Fruit fly (Drosophila melanogaster): Measurements from ENCODE around the gene CG32756.

CG32756 gene

DNA sequence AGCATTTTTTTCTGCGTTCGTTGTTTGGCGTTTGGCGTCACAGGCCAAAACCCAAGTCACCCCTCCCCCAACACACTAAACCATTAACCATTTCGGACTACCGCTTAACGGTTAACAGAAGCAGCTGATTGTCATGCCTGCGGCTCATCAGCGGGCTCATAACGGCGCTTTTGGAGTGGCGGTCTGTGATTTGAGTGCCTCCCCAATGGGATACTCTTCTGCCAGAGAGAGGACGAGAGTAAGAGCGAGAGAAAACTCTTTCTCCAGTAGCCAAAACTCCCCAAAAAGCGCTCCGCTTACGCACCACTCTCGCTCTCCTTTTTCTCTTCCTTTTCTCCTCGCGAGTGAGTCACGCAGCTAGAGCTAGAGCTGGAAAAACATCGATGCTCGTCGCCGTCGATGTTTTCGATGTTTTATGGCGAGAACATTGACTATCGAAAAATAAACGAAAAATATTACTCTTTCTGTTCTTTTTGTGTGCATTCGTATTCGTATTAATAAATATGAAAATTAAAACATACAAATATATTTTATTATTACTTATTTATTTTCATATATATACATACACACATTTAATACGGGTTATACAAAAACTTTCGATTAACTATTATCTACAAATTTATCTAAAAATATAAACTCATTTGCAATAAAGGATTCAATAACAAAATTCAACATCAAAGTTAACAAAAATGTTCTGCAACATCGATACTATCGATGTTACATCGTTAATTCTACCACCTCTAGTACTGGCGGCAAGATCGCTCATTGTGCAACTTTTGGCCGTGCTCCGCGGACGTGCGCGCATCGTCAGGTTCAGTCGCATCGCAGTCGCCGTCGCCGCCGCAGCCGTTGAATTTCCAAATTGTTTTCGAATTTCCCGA, 20.3 kb downstream of the CG32756 start, which contains the start of gene Grip (continued):
- TF ChIP-seq oc (tag; optimal IDR thresholded peaks at IDR 0.05) (no peak), CG14014 (GFP tag; IDR thresholded peaks at IDR 0.05) (no peak), pum (GFP tag; optimal IDR thresholded peaks at IDR 0.05) (no peak), bowl (GFP tag; IDR thresholded peaks at IDR 0.05) (no peak), dmrt11E (tag; optimal IDR thresholded peaks at IDR 0.05) (peak; percentile 52), Bteb2 (GFP tag; optimal IDR thresholded peaks at IDR 0.05) (no peak), Atf3 (GFP tag; optimal IDR thresholded peaks at IDR 0.05) (no peak), CG8089 (GFP tag; optimal IDR thresholded peaks at IDR 0.05) (no peak), Ets97D (GFP tag; optimal IDR thresholded peaks at IDR 0.05) (no peak), CG5953 (GFP tag; IDR thresholded peaks at IDR 0.05) (no peak), CG17361 (GFP tag; IDR thresholded peaks at IDR 0.05) (peak; percentile 73), her (GFP tag; optimal IDR thresholded peaks at IDR 0.05) (peak; percentile 93), CG13424 (tag; optimal IDR thresholded peaks at IDR 0.05) (peak; percentile 54), shn (GFP tag; optimal IDR thresholded peaks at IDR 0.05) (no peak), CG4854 (GFP tag; optimal IDR thresholded peaks at IDR 0.05) (no peak), kah (GFP tag; optimal IDR thresholded peaks at IDR 0.05) (no peak), pnt (GFP tag; optimal IDR thresholded peaks at IDR 0.05) (no peak), fd64A (GFP tag; optimal IDR thresholded peaks at IDR 0.05) (no peak), D (optimal IDR thresholded peaks at IDR 0.05) (no peak), D (GFP tag; optimal IDR thresholded peaks at IDR 0.05) (peak; percentile 3), Drgx (GFP tag; IDR thresholded peaks at IDR 0.05) (0 out of 2 replicates have a peak, but pooled peaks have one; percentile 6), Rfx (GFP tag; IDR thresholded peaks at IDR 0.05) (peak; percentile 36; the same call in 1 of the 2 replicates), HHEX (GFP tag; optimal IDR thresholded peaks at IDR 0.05) (peak; percentile 17), Hand (GFP tag; optimal IDR thresholded peaks at IDR 0.05) (no peak), wor (GFP tag; IDR thresholded peaks at IDR 0.05) (no peak), CG7556 (GFP tag; optimal IDR thresholded peaks at IDR 0.05) (peak; percentile 51), CG6854 (GFP tag; optimal IDR thresholded peaks at IDR 0.05) (no peak), cato (GFP tag; optimal IDR thresholded peaks at IDR 0.05; ENCODE audit: borderline replicate concordance) (no peak), sisA (GFP tag; IDR thresholded peaks at IDR 0.05) (no peak), CG11093 (GFP tag; IDR thresholded peaks at IDR 0.05) (no peak), zen (tag; optimal IDR thresholded peaks at IDR 0.05) (peak; percentile 1), CG6689 (GFP tag; IDR thresholded peaks at IDR 0.05) (no peak), CG13296 (GFP tag; optimal IDR thresholded peaks at IDR 0.05) (no peak), ind (GFP tag; optimal IDR thresholded peaks at IDR 0.05) (peak; percentile 18), slbo (GFP tag; IDR thresholded peaks at IDR 0.05) (peak; percentile 62), CG1024 (GFP tag; IDR thresholded peaks at IDR 0.05) (no peak), onecut (GFP tag; IDR thresholded peaks at IDR 0.05) (no peak), CG4707 (GFP tag; optimal IDR thresholded peaks at IDR 0.05) (no peak), CG10654 (GFP tag; optimal IDR thresholded peaks at IDR 0.05) (peak; percentile 29), CG33213 (GFP tag; optimal IDR thresholded peaks at IDR 0.05) (no peak), gcm (GFP tag; optimal IDR thresholded peaks at IDR 0.05) (peak; percentile 7), trem (tag; optimal IDR thresholded peaks at IDR 0.05) (peak; percentile 27), CG17802 (tag; optimal IDR thresholded peaks at IDR 0.05) (no peak), Pdp1 (GFP tag; optimal IDR thresholded peaks at IDR 0.05) (peak in 1 of 2 experiments; percentile 84), sens (GFP tag) (peak; percentile 43), lola (GFP tag; optimal IDR thresholded peaks at IDR 0.05) (peak in 1 of 3 experiments; percentile 72), ac (GFP tag; optimal IDR thresholded peaks at IDR 0.05) (no peak), CG12769 (tag; optimal IDR thresholded peaks at IDR 0.05) (no peak), CG17385 (GFP tag; optimal IDR thresholded peaks at IDR 0.05) (peak; percentile 19), danr (GFP tag; IDR thresholded peaks at IDR 0.05) (no peak)
